Worm (Caenorhabditis elegans): ENCODE results near the gene agt-1.

The agt-1 gene

ce11 chrIV:13328059-13328458 lies 41.2 kb downstream of the agt-1 start, which contains the start of gene far-6:
TSS of gene far-6 (plus strand) at chrIV:13328359.
- no peak for TF ChIP-seq ama-1 (optimal IDR thresholded peaks at IDR 0.05)
- no peak for TF ChIP-seq ceh-13 (GFP tag; optimal IDR thresholded peaks at IDR 0.05)
- TF ChIP-seq hmbx-1 (tag; optimal IDR thresholded peaks at IDR 0.05) = no peak
- no peak for TF ChIP-seq scrt-1 (GFP tag; IDR thresholded peaks at IDR 0.05)
- no peak for TF ChIP-seq F13C5.2 (tag; optimal IDR thresholded peaks at IDR 0.05)
- TF ChIP-seq hmg-4 (GFP tag; optimal IDR thresholded peaks at IDR 0.05) = no peak
- no peak for TF ChIP-seq tbx-11 (GFP tag; IDR thresholded peaks at IDR 0.05)
- TF ChIP-seq B0310.2 (tag; optimal IDR thresholded peaks at IDR 0.05) = no peak
- no peak for TF ChIP-seq pes-1 (GFP tag; IDR thresholded peaks at IDR 0.05)
- TF ChIP-seq flt-1 (GFP tag; IDR thresholded peaks at IDR 0.05) = no peak
- no peak for TF ChIP-seq ets-7 (tag; optimal IDR thresholded peaks at IDR 0.05)
- TF ChIP-seq tra-4 (tag; optimal IDR thresholded peaks at IDR 0.05) = no peak
- no peak for TF ChIP-seq sea-1 (GFP tag; conservative IDR thresholded peaks at IDR 0.05)

ce11 chrIV:13327064-13327463 lies 42.1 kb downstream of the agt-1 start:
- no peak for TF ChIP-seq hmbx-1 (tag; optimal IDR thresholded peaks at IDR 0.05)
- TF ChIP-seq pes-1 (GFP tag; IDR thresholded peaks at IDR 0.05) = no peak
- TF ChIP-seq F13C5.2 (tag; optimal IDR thresholded peaks at IDR 0.05) = no peak
- no peak for TF ChIP-seq tra-4 (tag; optimal IDR thresholded peaks at IDR 0.05)
- TF ChIP-seq scrt-1 (GFP tag; IDR thresholded peaks at IDR 0.05) = no peak
- no peak for TF ChIP-seq hnd-1 (tag; optimal IDR thresholded peaks at IDR 0.05)
- no peak for TF ChIP-seq flt-1 (GFP tag; IDR thresholded peaks at IDR 0.05)
- no peak for TF ChIP-seq ama-1 (optimal IDR thresholded peaks at IDR 0.05)
- TF ChIP-seq sea-1 (GFP tag; conservative IDR thresholded peaks at IDR 0.05) = no peak
- no peak for TF ChIP-seq ceh-36 (tag; optimal IDR thresholded peaks at IDR 0.05)
- TF ChIP-seq B0310.2 (tag; optimal IDR thresholded peaks at IDR 0.05) = no peak
- TF ChIP-seq ets-7 (tag; optimal IDR thresholded peaks at IDR 0.05) = no peak
- TF ChIP-seq tbx-11 (GFP tag; IDR thresholded peaks at IDR 0.05) = no peak
- TF ChIP-seq tbx-37 (GFP tag; conservative IDR thresholded peaks at IDR 0.05) = no peak
- TF ChIP-seq ceh-13 (GFP tag; optimal IDR thresholded peaks at IDR 0.05) = no peak

- TF ChIP-seq flt-1 (GFP tag; IDR thresholded peaks at IDR 0.05) = no peak
- TF ChIP-seq tbx-37 (GFP tag; conservative IDR thresholded peaks at IDR 0.05) = no peak
- no peak for TF ChIP-seq B0310.2 (tag; optimal IDR thresholded peaks at IDR 0.05)
- TF ChIP-seq hnd-1 (tag; optimal IDR thresholded peaks at IDR 0.05) = no peak
- TF ChIP-seq ceh-13 (GFP tag; optimal IDR thresholded peaks at IDR 0.05) = no peak
These were observed 45.3 kb downstream of the agt-1 start, which contains the start of gene fat-2 for ce11 chrIV:13323823-13324359. TSS of gene fat-2 (plus strand) at chrIV:13323873.

- TF ChIP-seq hnd-1 (tag; optimal IDR thresholded peaks at IDR 0.05) = no peak
These were observed 46.8 kb downstream of the agt-1 start for ce11 chrIV:13322429-13322828.

- TF ChIP-seq flt-1 (GFP tag; IDR thresholded peaks at IDR 0.05) (no peak), ets-7 (tag; optimal IDR thresholded peaks at IDR 0.05) (no peak), tra-4 (tag; optimal IDR thresholded peaks at IDR 0.05) (no peak), sea-1 (GFP tag; conservative IDR thresholded peaks at IDR 0.05) (no peak), F13C5.2 (tag; optimal IDR thresholded peaks at IDR 0.05) (no peak), hmbx-1 (tag; optimal IDR thresholded peaks at IDR 0.05) (no peak), ceh-36 (tag; optimal IDR thresholded peaks at IDR 0.05) (no peak), ceh-13 (GFP tag; optimal IDR thresholded peaks at IDR 0.05) (no peak), hmg-4 (GFP tag; optimal IDR thresholded peaks at IDR 0.05) (no peak), aly-1 (tag; optimal IDR thresholded peaks at IDR 0.05) (no peak), pes-1 (GFP tag; IDR thresholded peaks at IDR 0.05) (no peak), scrt-1 (GFP tag; IDR thresholded peaks at IDR 0.05) (no peak), B0310.2 (tag; optimal IDR thresholded peaks at IDR 0.05) (no peak), tbx-37 (GFP tag; conservative IDR thresholded peaks at IDR 0.05) (no peak), ama-1 (optimal IDR thresholded peaks at IDR 0.05) (no peak), tbx-11 (GFP tag; IDR thresholded peaks at IDR 0.05) (no peak), hnd-1 (tag; optimal IDR thresholded peaks at IDR 0.05) (no peak)
These were observed 49.1 kb downstream of the agt-1 start for ce11 chrIV:13319886-13320650.

DNA sequence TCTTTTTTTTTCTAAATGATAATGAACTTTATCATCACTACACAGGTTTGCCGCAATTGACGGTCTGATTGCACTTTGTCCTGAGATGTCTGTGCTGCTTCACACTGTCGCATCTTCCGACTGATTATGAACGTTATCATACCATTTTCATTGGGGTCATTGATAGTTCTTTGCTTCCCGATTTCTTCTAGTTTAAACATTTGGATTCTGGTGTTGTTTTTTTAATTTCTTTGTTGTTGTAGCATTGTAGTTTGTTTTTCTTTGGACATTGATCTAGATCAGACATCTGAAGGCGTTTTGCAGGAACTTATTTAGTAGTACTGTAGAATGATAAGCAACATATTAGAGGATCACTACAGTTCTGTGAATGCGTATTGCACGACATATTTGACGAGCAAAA lies 50.4 kb downstream of the agt-1 start:
- TF ChIP-seq aly-1 (tag; optimal IDR thresholded peaks at IDR 0.05) = no peak
- no peak for TF ChIP-seq pes-1 (GFP tag; IDR thresholded peaks at IDR 0.05)
- TF ChIP-seq tbx-37 (GFP tag; conservative IDR thresholded peaks at IDR 0.05) = no peak
- no peak for TF ChIP-seq ama-1 (optimal IDR thresholded peaks at IDR 0.05)
- TF ChIP-seq ets-7 (tag; optimal IDR thresholded peaks at IDR 0.05) = no peak
- no peak for TF ChIP-seq scrt-1 (GFP tag; IDR thresholded peaks at IDR 0.05)
- no peak for TF ChIP-seq tbx-11 (GFP tag; IDR thresholded peaks at IDR 0.05)
- no peak for TF ChIP-seq ceh-13 (GFP tag; optimal IDR thresholded peaks at IDR 0.05)
